Worm (Caenorhabditis elegans): Measurements from ENCODE around the gene F38H4.3.

ce11 chrIV:11796818-11797217 is 45.4 kb upstream of the F38H4.3 start:
- TF ChIP-seq him-1 (tag; optimal IDR thresholded peaks at IDR 0.05) (no peak), dao-5 (tag; optimal IDR thresholded peaks at IDR 0.05) (no peak), W03F9.2 (tag; optimal IDR thresholded peaks at IDR 0.05) (no peak)
